Worm (Caenorhabditis elegans): ENCODE results near the gene sek-1.

Gene sek-1

ce11 chrX:7798248-7799020, 18.1 kb upstream of the sek-1 start, which contains the start of gene adm-4 (continued):
- peak; percentile 72 for TF ChIP-seq nhr-47 (tag; optimal IDR thresholded peaks at IDR 0.05)
- TF ChIP-seq nhr-12 (tag; optimal IDR thresholded peaks at IDR 0.05), result no peak
- peak; percentile 79 for TF ChIP-seq ceh-90 (tag; optimal IDR thresholded peaks at IDR 0.05)
- TF ChIP-seq tbx-2 (tag; optimal IDR thresholded peaks at IDR 0.05), result peak; percentile 64
- no peak for TF ChIP-seq pag-3 (tag; optimal IDR thresholded peaks at IDR 0.05; ENCODE audit: borderline replicate concordance, insufficient read depth)
- TF ChIP-seq Y116A8C.19 (tag; optimal IDR thresholded peaks at IDR 0.05; ENCODE audit: borderline replicate concordance), result no peak
- peak; percentile 45 for TF ChIP-seq nhr-19 (GFP tag; conservative IDR thresholded peaks at IDR 0.05)
- no peak for TF ChIP-seq jun-1 (tag; optimal IDR thresholded peaks at IDR 0.05)
- peak; percentile 61 for TF ChIP-seq lin-14 (GFP tag; optimal IDR thresholded peaks at IDR 0.05)
- TF ChIP-seq pax-3 (tag; optimal IDR thresholded peaks at IDR 0.05), result peak; percentile 59
- TF ChIP-seq ceh-8 (GFP tag; optimal IDR thresholded peaks at IDR 0.05), result no peak
- no peak for TF ChIP-seq zag-1 (tag; optimal IDR thresholded peaks at IDR 0.05)
- no peak for TF ChIP-seq nhr-11 (tag; optimal IDR thresholded peaks at IDR 0.05)
- TF ChIP-seq egl-27 (tag; optimal IDR thresholded peaks at IDR 0.05), result no peak
- TF ChIP-seq nhr-28 (tag; optimal IDR thresholded peaks at IDR 0.05), result no peak
- TF ChIP-seq ceh-82 (tag; optimal IDR thresholded peaks at IDR 0.05), result peak in 1 of 3 experiments; percentile 28
- peak; percentile 95 for TF ChIP-seq rnt-1 (tag; optimal IDR thresholded peaks at IDR 0.05)
- TF ChIP-seq fkh-8 (tag; optimal IDR thresholded peaks at IDR 0.05), result peak; percentile 63
- no peak for TF ChIP-seq grh-1 (GFP tag; IDR thresholded peaks at IDR 0.05)
- TF ChIP-seq alr-1 (tag; optimal IDR thresholded peaks at IDR 0.05; ENCODE audit: borderline replicate concordance), result no peak
- TF ChIP-seq unc-86 (tag; optimal IDR thresholded peaks at IDR 0.05), result peak; percentile 15
- no peak for TF ChIP-seq lin-39 (tag; optimal IDR thresholded peaks at IDR 0.05)
- TF ChIP-seq ceh-63 (GFP tag; optimal IDR thresholded peaks at IDR 0.05), result no peak
- TF ChIP-seq ztf-4 (tag; optimal IDR thresholded peaks at IDR 0.05), result no peak
- no peak for TF ChIP-seq tlp-1 (tag; optimal IDR thresholded peaks at IDR 0.05)
- peak; percentile 87 for TF ChIP-seq lir-3 (tag; optimal IDR thresholded peaks at IDR 0.05; ENCODE audit: poor library complexity)
- no peak for TF ChIP-seq lin-13 (GFP tag; optimal IDR thresholded peaks at IDR 0.05)
- TF ChIP-seq elt-3 (tag; optimal IDR thresholded peaks at IDR 0.05), result no peak
- no peak for TF ChIP-seq unc-62 (GFP tag; optimal IDR thresholded peaks at IDR 0.05)
- TF ChIP-seq hlh-17 (GFP tag; optimal IDR thresholded peaks at IDR 0.05; ENCODE audit: borderline replicate concordance), result no peak
- TF ChIP-seq ets-5 (GFP tag; IDR thresholded peaks at IDR 0.05), result no peak
- no peak for TF ChIP-seq mef-2 (tag; optimal IDR thresholded peaks at IDR 0.05)
- TF ChIP-seq C04F5.9 (tag; optimal IDR thresholded peaks at IDR 0.05), result no peak
- TF ChIP-seq efl-3 (GFP tag; optimal IDR thresholded peaks at IDR 0.05), result no peak
- no peak for TF ChIP-seq fos-1 (tag; optimal IDR thresholded peaks at IDR 0.05)
- TF ChIP-seq mdl-1 (tag; optimal IDR thresholded peaks at IDR 0.05), result peak in 1 of 2 experiments; percentile 38

DNA sequence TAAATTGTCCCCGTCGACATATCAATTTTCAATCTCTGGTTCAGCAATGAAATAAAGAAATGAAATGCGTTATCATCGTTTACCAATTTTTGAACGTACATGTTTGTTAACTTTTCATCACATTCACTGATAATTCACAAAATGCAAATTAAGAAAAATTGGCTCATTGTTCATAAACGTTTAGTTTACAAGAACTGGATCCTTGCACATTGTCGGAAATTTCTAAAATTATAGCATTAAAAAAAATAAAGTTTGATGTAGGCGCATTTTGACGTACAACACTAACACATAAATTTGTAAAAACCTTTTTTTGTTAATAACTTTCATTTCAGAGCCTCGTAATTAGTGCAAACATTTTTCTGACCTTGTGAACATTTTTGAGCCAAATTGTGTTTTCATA, 16.9 kb upstream of the sek-1 start, which contains the start of gene gpx-7:
TSS of gene gpx-7 (minus strand) at position 101 of the 400 bp plus-strand sequence.
- TF ChIP-seq vab-15 (tag; optimal IDR thresholded peaks at IDR 0.05) (no peak), lin-14 (GFP tag; optimal IDR thresholded peaks at IDR 0.05) (no peak), Y116A8C.19 (tag; optimal IDR thresholded peaks at IDR 0.05; ENCODE audit: borderline replicate concordance) (no peak), mdl-1 (tag; optimal IDR thresholded peaks at IDR 0.05) (no peak), snu-23 (GFP tag; optimal IDR thresholded peaks at IDR 0.05) (no peak), irx-1 (tag; optimal IDR thresholded peaks at IDR 0.05) (no peak), zag-1 (tag; optimal IDR thresholded peaks at IDR 0.05) (no peak), ceh-82 (tag; optimal IDR thresholded peaks at IDR 0.05) (no peak), lsy-2 (tag; optimal IDR thresholded peaks at IDR 0.05) (no peak), fkh-4 (tag; optimal IDR thresholded peaks at IDR 0.05; ENCODE audit: borderline replicate concordance) (no peak), aha-1 (tag; optimal IDR thresholded peaks at IDR 0.05) (no peak), swsn-7 (tag; optimal IDR thresholded peaks at IDR 0.05) (no peak)
